Fruit fly (Drosophila melanogaster) whole organism, embryonic: ENCODE measurements around the gene kraken.
A peak's percentile ranks its signal among the peaks of the same experiment; 100 is the strongest.

ENCODE experiments used
- Ada2b ChIP-seq: fragments of 200-800 bp; sonication (Bioruptor generic); IDR thresholded peaks from 2 replicates; pipeline ENCODE4 v1.3.6; 2022; ENCODE audit warnings: missing biosample characterization, missing genetic modification characterization
- Adf1 ChIP-seq: fragments of 200-800 bp; sonication (Bioruptor generic); IDR thresholded peaks from 2 replicates; pipeline ENCODE4 v1.3.6; 2022; ENCODE audit warnings: missing biosample characterization, missing genetic modification characterization
- BEAF-32 ChIP-seq: fragments of 200-800 bp; sonication (Bioruptor generic); optimal IDR thresholded peaks from 3 replicates; lab custom pipeline; 2017; ENCODE audit warnings: missing biosample characterization, missing genetic modification characterization, mild to moderate bottlenecking, moderate library complexity, missing genetic modification reagents
- CG12155 ChIP-seq: fragments of 200-800 bp; sonication (Bioruptor generic); optimal IDR thresholded peaks from 3 replicates; lab custom pipeline; 2016; ENCODE audit warnings: missing biosample characterization, missing genetic modification characterization
- CG12659 ChIP-seq: fragments of 200-800 bp; sonication (Bioruptor generic); optimal IDR thresholded peaks from 3 replicates; lab custom pipeline; 2017; ENCODE audit warnings: mild to moderate bottlenecking, missing biosample characterization, missing genetic modification reagents, missing genetic modification characterization
- CG13894 ChIP-seq: fragments of 200-800 bp; sonication (Bioruptor generic); optimal IDR thresholded peaks from 3 replicates; lab custom pipeline; 2018; ENCODE audit warnings: missing biosample characterization, mild to moderate bottlenecking, missing genetic modification characterization, moderate library complexity
- CG1602 ChIP-seq: fragments of 200-800 bp; sonication (Bioruptor generic); optimal IDR thresholded peaks from 3 replicates; lab custom pipeline; 2016; ENCODE audit warnings: missing biosample characterization, missing genetic modification characterization
- CG16779 ChIP-seq: fragments of 200-800 bp; sonication (Bioruptor generic); IDR thresholded peaks from 2 replicates; pipeline ENCODE4 v1.3.6; 2022; ENCODE audit warnings: missing biosample characterization, missing genetic modification characterization
- CG17829 ChIP-seq: fragments of 200-800 bp; optimal IDR thresholded peaks from 2 replicates; lab custom pipeline; 2019; ENCODE audit warnings: missing biosample characterization, mild to moderate bottlenecking, missing genetic modification characterization, moderate library complexity
- CG18262 ChIP-seq: fragments of 200-800 bp; optimal IDR thresholded peaks from 3 replicates; lab custom pipeline; 2019; ENCODE audit warnings: missing biosample characterization, mild to moderate bottlenecking, missing genetic modification characterization, moderate library complexity
- CG1832 ChIP-seq: fragments of 200-800 bp; sonication (Bioruptor generic); optimal IDR thresholded peaks from 2 replicates; lab custom pipeline; 2017; ENCODE audit warnings: missing biosample characterization, mild to moderate bottlenecking, missing genetic modification characterization, inconsistent platforms
- CG2120 ChIP-seq: fragments of 200-800 bp; sonication (Bioruptor generic); optimal IDR thresholded peaks from 3 replicates; lab custom pipeline; 2016; ENCODE audit warnings: missing biosample characterization, missing genetic modification characterization
- CG2712 ChIP-seq: fragments of 200-800 bp; optimal IDR thresholded peaks from 3 replicates; lab custom pipeline; 2019; ENCODE audit warnings: missing biosample characterization, mild to moderate bottlenecking, missing genetic modification characterization, moderate library complexity
- CG31441 ChIP-seq: fragments of 200-800 bp; sonication (Bioruptor generic); IDR thresholded peaks from 2 replicates; pipeline ENCODE4 v1.3.6; 2022; ENCODE audit warnings: missing biosample characterization, missing genetic modification characterization
- CG34422 ChIP-seq: fragments of 200-800 bp; sonication (Bioruptor generic); IDR thresholded peaks from 3 replicates; pipeline ENCODE4 v1.3.6; 2022; ENCODE audit warnings: missing biosample characterization, missing genetic modification characterization
- CG6689 ChIP-seq: fragments of 200-800 bp; sonication (Bioruptor generic); IDR thresholded peaks from 2 replicates; pipeline ENCODE4 v1.3.6; 2022; ENCODE audit warnings: missing biosample characterization, missing genetic modification characterization
- CG7786 ChIP-seq: fragments of 200-800 bp; sonication (Bioruptor generic); optimal IDR thresholded peaks from 2 replicates; lab custom pipeline; 2016; ENCODE audit warnings: missing biosample characterization, missing genetic modification characterization
- CG8359 ChIP-seq: fragments of 200-800 bp; sonication (Bioruptor generic); optimal IDR thresholded peaks from 2 replicates; lab custom pipeline; 2017; ENCODE audit warnings: missing biosample characterization, mild to moderate bottlenecking, missing genetic modification characterization, borderline replicate concordance
- CG9797 ChIP-seq: fragments of 200-800 bp; sonication (Bioruptor generic); optimal IDR thresholded peaks from 3 replicates; lab custom pipeline; 2018; ENCODE audit warnings: missing biosample characterization, mild to moderate bottlenecking, missing genetic modification characterization
- CG9932 ChIP-seq: fragments of 200-800 bp; sonication (Bioruptor generic); IDR thresholded peaks from 2 replicates; pipeline ENCODE4 v1.3.6; 2022; ENCODE audit warnings: missing biosample characterization, missing genetic modification characterization
- Chrac-16 ChIP-seq: fragments of 200-800 bp; sonication (Bioruptor generic); optimal IDR thresholded peaks from 3 replicates; lab custom pipeline; 2016; ENCODE audit warnings: missing biosample characterization, missing genetic modification characterization
- Dll ChIP-seq: fragments of 200-800 bp; sonication (Bioruptor generic); IDR thresholded peaks from 4 replicates; pipeline ENCODE4 v1.3.6; 2022; ENCODE audit warnings: missing biosample characterization, missing genetic modification characterization; ENCODE audit not compliant: partially characterized antibody
- Ets65A ChIP-seq: fragments of 200-800 bp; sonication (Bioruptor generic); peaks from one replicate; lab custom pipeline; 2016; ENCODE audit warnings: missing biosample characterization, missing genetic modification characterization
- Ets97D ChIP-seq: fragments of 200-800 bp; sonication (Bioruptor generic); optimal IDR thresholded peaks from 3 replicates; lab custom pipeline; 2016; ENCODE audit warnings: missing biosample characterization, missing genetic modification characterization
- Hand ChIP-seq: fragments of 200-800 bp; sonication (Bioruptor generic); optimal IDR thresholded peaks from 2 replicates; lab custom pipeline; 2017; ENCODE audit warnings: mild to moderate bottlenecking, missing biosample characterization, missing genetic modification reagents, missing genetic modification characterization
- HmgZ ChIP-seq: fragments of 200-800 bp; sonication (Bioruptor generic); optimal IDR thresholded peaks from 2 replicates; lab custom pipeline; 2018; ENCODE audit warnings: missing biosample characterization, mild to moderate bottlenecking, missing genetic modification characterization
- Hr3 ChIP-seq: fragments of 200-800 bp; sonication (Bioruptor generic); optimal IDR thresholded peaks from 3 replicates; lab custom pipeline; 2016; ENCODE audit warnings: missing biosample characterization, missing genetic modification characterization
- Hr39 ChIP-seq: fragments of >200 bp; optimal IDR thresholded peaks from 2 replicates; lab custom pipeline; 2017
- Hr78 ChIP-seq, 2 experiments: fragments of 200-800 bp in 1 of 2; fragments of >200 bp in 1 of 2; sonication (Bioruptor generic) in 1 of 2; optimal IDR thresholded peaks; 2 replicates each; lab custom pipeline; 2017 to 2019; ENCODE audit warnings: missing biosample characterization in 2 of 2, missing genetic modification characterization in 2 of 2, mild to moderate bottlenecking in 1 of 2, moderate library complexity in 1 of 2
- Mes4 ChIP-seq: fragments of 200-800 bp; sonication (Bioruptor generic); optimal IDR thresholded peaks from 2 replicates; lab custom pipeline; 2016; ENCODE audit warnings: missing biosample characterization, missing genetic modification characterization
- PHDP ChIP-seq: fragments of 200-800 bp; sonication (Bioruptor generic); optimal IDR thresholded peaks from 3 replicates; lab custom pipeline; 2018; ENCODE audit warnings: missing biosample characterization, mild to moderate bottlenecking, missing genetic modification characterization, moderate library complexity
- Sox102F ChIP-seq: fragments of 200-800 bp; sonication (Bioruptor generic); optimal IDR thresholded peaks from 2 replicates; lab custom pipeline; 2018; ENCODE audit warnings: missing biosample characterization, mild to moderate bottlenecking, missing genetic modification characterization, moderate library complexity
- Trl ChIP-seq, 3 experiments: fragments of >200 bp in 2 of 3; fragments of 200-800 bp in 1 of 3; sonication (Bioruptor generic) in 1 of 3; optimal IDR thresholded peaks; 2 replicates in 1 of 3; 3 replicates in 2 of 3; lab custom pipeline; 2016 to 2017; ENCODE audit warnings: missing biosample characterization in 1 of 3, missing genetic modification characterization in 1 of 3
- Xbp1 ChIP-seq: fragments of 200-800 bp; sonication (Bioruptor generic); optimal IDR thresholded peaks from 3 replicates; lab custom pipeline; 2016; ENCODE audit warnings: missing biosample characterization, mild to moderate bottlenecking, missing genetic modification characterization
- chm ChIP-seq: fragments of 200-800 bp; sonication (Bioruptor generic); IDR thresholded peaks from 2 replicates; pipeline ENCODE4 v1.3.6; 2022; ENCODE audit warnings: missing biosample characterization, missing genetic modification characterization
- dm ChIP-seq: fragments of 200-800 bp; sonication (Bioruptor generic); optimal IDR thresholded peaks from 3 replicates; lab custom pipeline; 2016; ENCODE audit warnings: missing biosample characterization, missing genetic modification characterization
- dmrt99B ChIP-seq: fragments of 200-800 bp; sonication (Bioruptor generic); optimal IDR thresholded peaks from 2 replicates; lab custom pipeline; 2018; ENCODE audit warnings: missing biosample characterization, mild to moderate bottlenecking, missing genetic modification characterization, moderate library complexity
- gcm ChIP-seq: fragments of 200-800 bp; sonication (Bioruptor generic); optimal IDR thresholded peaks from 2 replicates; lab custom pipeline; 2019; ENCODE audit warnings: missing biosample characterization, mild to moderate bottlenecking, missing genetic modification characterization, moderate library complexity
- gt ChIP-seq: fragments of 200-800 bp; sonication (Bioruptor generic); IDR thresholded peaks from 2 replicates; pipeline ENCODE4 v1.3.6; 2022; ENCODE audit warnings: missing biosample characterization, missing genetic modification characterization
- insv ChIP-seq, 2 experiments: fragments of 200-800 bp; sonication (Bioruptor generic); optimal IDR thresholded peaks; 3 replicates each; lab custom pipeline; 2016 to 2018; ENCODE audit warnings: missing biosample characterization in 2 of 2, missing genetic modification characterization in 2 of 2
- kay ChIP-seq: fragments of 200-800 bp; sonication (Bioruptor generic); optimal IDR thresholded peaks from 2 replicates; lab custom pipeline; 2016; ENCODE audit warnings: missing biosample characterization, missing genetic modification characterization
- mam ChIP-seq: fragments of 200-800 bp; sonication (Bioruptor generic); optimal IDR thresholded peaks from 3 replicates; lab custom pipeline; 2016; ENCODE audit warnings: missing biosample characterization, missing genetic modification characterization
- phol ChIP-seq: fragments of 200-800 bp; sonication (Bioruptor generic); optimal IDR thresholded peaks from 3 replicates; lab custom pipeline; 2018; ENCODE audit warnings: missing biosample characterization, mild to moderate bottlenecking, missing genetic modification characterization, moderate library complexity
- ro ChIP-seq: fragments of 200-800 bp; sonication (Bioruptor generic); IDR thresholded peaks from 2 replicates; pipeline ENCODE4 v1.3.6; 2022; ENCODE audit warnings: missing biosample characterization, missing genetic modification characterization
- row ChIP-seq: fragments of 200-800 bp; sonication (Bioruptor generic); IDR thresholded peaks from 3 replicates; pipeline ENCODE4 v1.3.6; 2022; ENCODE audit warnings: missing biosample characterization, missing genetic modification characterization
- sens ChIP-seq: fragments of 200-800 bp; sonication (Bioruptor generic); peaks from one replicate; lab custom pipeline; 2016; ENCODE audit warnings: missing biosample characterization, missing genetic modification characterization
- sqz ChIP-seq: fragments of 200-800 bp; sonication (Bioruptor generic); optimal IDR thresholded peaks from 3 replicates; lab custom pipeline; 2018; ENCODE audit warnings: missing biosample characterization, mild to moderate bottlenecking, missing genetic modification characterization
- sug ChIP-seq: fragments of 200-800 bp; optimal IDR thresholded peaks from 2 replicates; lab custom pipeline; 2019; ENCODE audit warnings: missing biosample characterization, mild to moderate bottlenecking, missing genetic modification characterization, moderate library complexity
- tna ChIP-seq: fragments of 200-800 bp; sonication (Bioruptor generic); IDR thresholded peaks from 2 replicates; pipeline ENCODE4 v1.3.6; 2022; ENCODE audit warnings: missing biosample characterization, missing genetic modification characterization; ENCODE audit not compliant: partially characterized antibody
- wor ChIP-seq: fragments of 200-800 bp; sonication (Bioruptor generic); IDR thresholded peaks from 2 replicates; pipeline ENCODE4 v1.3.6; 2022; ENCODE audit warnings: missing biosample characterization, missing genetic modification characterization
- yki ChIP-seq: fragments of >200 bp; optimal IDR thresholded peaks from 3 replicates; lab custom pipeline; 2018

kraken gene

DNA sequence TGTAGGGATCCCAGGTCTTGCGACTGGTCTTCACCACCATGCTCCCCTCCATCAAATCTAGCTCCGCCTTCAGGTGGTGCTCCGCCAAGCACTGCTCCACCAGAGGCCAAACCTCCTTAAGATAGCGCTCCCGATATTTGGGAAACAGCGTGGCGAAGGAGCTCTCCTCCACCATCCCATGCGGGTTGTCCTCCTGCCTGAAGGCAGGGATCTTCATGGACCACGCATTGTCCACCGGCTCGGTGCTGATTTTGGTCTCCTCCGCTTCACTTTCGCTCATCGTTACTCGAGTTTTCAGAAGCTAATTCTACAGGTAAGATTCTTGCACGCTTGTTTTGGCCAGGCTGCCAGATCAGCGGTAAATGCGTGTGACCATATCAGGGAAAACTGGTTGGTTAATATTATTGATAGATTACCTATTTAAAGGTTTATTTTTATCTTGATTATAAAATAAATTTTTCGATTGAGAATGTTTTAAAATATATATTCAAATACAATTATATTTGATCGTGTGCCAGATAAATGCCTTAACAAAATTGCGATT, 17.0 kb downstream of the kraken start, which contains the start of gene dbe (continued):
- no peak for TF ChIP-seq PHDP
- TF ChIP-seq CG31441 (GFP tag; lab: Robert Waterston, UW), result no peak
- TF ChIP-seq CG2120 (GFP tag; lab: Kevin White, UChicago), result peak; percentile 22
- peak; percentile 20 for TF ChIP-seq dmrt99B (tag; lab: Kevin White, UChicago)
- peak; percentile 22 for TF ChIP-seq CG12659 (GFP tag; lab: Kevin White, UChicago)
- TF ChIP-seq Hand (GFP tag; lab: Kevin White, UChicago), result no peak
- TF ChIP-seq CG12155 (GFP tag; lab: Kevin White, UChicago), result no peak
- TF ChIP-seq Sox102F (GFP tag; lab: Kevin White, UChicago), result no peak
- peak; percentile 57 for TF ChIP-seq row (GFP tag; lab: Robert Waterston, UW)
- TF ChIP-seq sug (tag; lab: Kevin White, UChicago), result peak; percentile 46
- TF ChIP-seq HmgZ, result peak; percentile 13
- TF ChIP-seq wor, result no peak
- TF ChIP-seq chm, result no peak
- peak; percentile 58 for TF ChIP-seq CG9932 (GFP tag; lab: Robert Waterston, UW)
- TF ChIP-seq Ets65A (GFP tag; lab: Kevin White, UChicago), result no peak
- TF ChIP-seq kay (GFP tag; lab: Kevin White, UChicago), result no peak
- TF ChIP-seq Dll (GFP tag; lab: Robert Waterston, UW), result 0 out of 4 replicates have a peak, but pooled peaks have one; percentile 27
- no peak for TF ChIP-seq insv (GFP tag; optimal IDR thresholded peaks at IDR 0.05; lab: Kevin White, UChicago)
- TF ChIP-seq CG9797 (GFP tag; lab: Kevin White, UChicago), result peak; percentile 11
- TF ChIP-seq Chrac-16 (GFP tag; lab: Kevin White, UChicago), result peak; percentile 7
- no peak for TF ChIP-seq sqz (GFP tag; lab: Kevin White, UChicago)
- TF ChIP-seq gt (GFP tag; lab: Robert Waterston, UW), result no peak
- TF ChIP-seq Hr3 (GFP tag; lab: Kevin White, UChicago), result peak; percentile 8
- peak; percentile 16 for TF ChIP-seq CG17829 (tag; lab: Kevin White, UChicago)
- no peak for TF ChIP-seq CG6689 (GFP tag; lab: Robert Waterston, UW)
- no peak for TF ChIP-seq Hr39 (lab: Kevin White, UChicago)
- TF ChIP-seq gcm, result no peak
- peak; percentile 73 for TF ChIP-seq dm (GFP tag; lab: Kevin White, UChicago)
- TF ChIP-seq sens, result no peak
- TF ChIP-seq Xbp1, result peak; percentile 37
- TF ChIP-seq Hr78 (GFP tag; optimal IDR thresholded peaks at IDR 0.05; lab: Kevin White, UChicago), result no peak
- TF ChIP-seq Mes4 (GFP tag; lab: Kevin White, UChicago), result no peak
- no peak for TF ChIP-seq CG8359
- peak; percentile 8 for TF ChIP-seq phol
- no peak for TF ChIP-seq tna (GFP tag; lab: Robert Waterston, UW)
- TF ChIP-seq CG2712 (tag; lab: Kevin White, UChicago), result peak; percentile 16
- peak; percentile 9 for TF ChIP-seq BEAF-32 (GFP tag; lab: Kevin White, UChicago)
- TF ChIP-seq CG1832 (GFP tag; lab: Kevin White, UChicago), result no peak
- peak; percentile 13 for TF ChIP-seq mam (GFP tag; lab: Kevin White, UChicago)
- no peak for TF ChIP-seq CG7786 (GFP tag; lab: Kevin White, UChicago)
- TF ChIP-seq CG18262 (tag; lab: Kevin White, UChicago), result peak; percentile 15
- no peak for TF ChIP-seq Ada2b
- no peak for TF ChIP-seq ro (GFP tag; lab: Robert Waterston, UW)
- TF ChIP-seq CG13894 (tag; lab: Kevin White, UChicago), result peak; percentile 20
- TF ChIP-seq Adf1 (GFP tag; lab: Robert Waterston, UW), result no peak
- no peak for TF ChIP-seq Ets97D (GFP tag; lab: Kevin White, UChicago)
- no peak for TF ChIP-seq CG1602
- no peak for TF ChIP-seq yki
- TF ChIP-seq CG16779 (GFP tag; lab: Robert Waterston, UW), result no peak
- TF ChIP-seq CG34422 (GFP tag; lab: Robert Waterston, UW), result 0 out of 3 replicates have a peak, but pooled peaks have one; percentile 30
- TF ChIP-seq Trl (optimal IDR thresholded peaks at IDR 0.05; lab: Kevin White, UChicago), result no peak
- TF ChIP-seq Trl (GFP tag; optimal IDR thresholded peaks at IDR 0.05; lab: Kevin White, UChicago), result no peak
